Fruit fly (Drosophila melanogaster) whole organism, pupa: ENCODE results near the gene kst.

Experiments used
- CG10348 ChIP-seq: fragments of 200-800 bp; sonication (Bioruptor generic); IDR thresholded peaks from 2 replicates; pipeline ENCODE4 v1.3.6; 2022; ENCODE audit warnings: missing biosample characterization, missing genetic modification characterization
- CG12605 ChIP-seq: fragments of 200-800 bp; sonication (Bioruptor generic); IDR thresholded peaks from 2 replicates; pipeline ENCODE4 v1.3.6; 2022; ENCODE audit warnings: missing biosample characterization, missing genetic modification characterization
- CG13204 ChIP-seq: fragments of 200-800 bp; sonication (Bioruptor generic); optimal IDR thresholded peaks from 2 replicates; lab custom pipeline; 2018; ENCODE audit warnings: missing biosample characterization, mild to moderate bottlenecking, missing genetic modification characterization, moderate library complexity
- CG14655 ChIP-seq: fragments of 200-800 bp; sonication (Bioruptor generic); optimal IDR thresholded peaks from 3 replicates; lab custom pipeline; 2017; ENCODE audit warnings: mild to moderate bottlenecking, missing biosample characterization, missing genetic modification reagents, missing genetic modification characterization
- CG15710 ChIP-seq: fragments of 200-800 bp; sonication (Bioruptor generic); optimal IDR thresholded peaks from 2 replicates; lab custom pipeline; 2018; ENCODE audit warnings: missing biosample characterization, mild to moderate bottlenecking, missing genetic modification characterization, moderate library complexity
- CG17806 ChIP-seq: fragments of 200-800 bp; sonication (Bioruptor generic); optimal IDR thresholded peaks from 2 replicates; lab custom pipeline; 2018; ENCODE audit warnings: missing biosample characterization, mild to moderate bottlenecking, missing genetic modification characterization, moderate library complexity
- CG32121 ChIP-seq: fragments of 200-800 bp; sonication (Bioruptor generic); IDR thresholded peaks from 2 replicates; pipeline ENCODE4 v1.3.6; 2022; ENCODE audit warnings: missing biosample characterization, missing genetic modification characterization
- CG34367 ChIP-seq: fragments of 200-800 bp; sonication (Bioruptor generic); optimal IDR thresholded peaks from 2 replicates; lab custom pipeline; 2018; ENCODE audit warnings: missing biosample characterization, mild to moderate bottlenecking, missing genetic modification characterization
- CG4496 ChIP-seq: fragments of 200-800 bp; sonication (Bioruptor generic); IDR thresholded peaks from 3 replicates; pipeline ENCODE4 v1.3.6; 2022; ENCODE audit warnings: missing biosample characterization, missing genetic modification characterization
- CG8159 ChIP-seq: fragments of 200-800 bp; sonication (Bioruptor generic); optimal IDR thresholded peaks from 3 replicates; lab custom pipeline; 2018; ENCODE audit warnings: missing biosample characterization, mild to moderate bottlenecking, missing genetic modification characterization, moderate library complexity
- CG8301 ChIP-seq: fragments of 200-800 bp; sonication (Bioruptor generic); optimal IDR thresholded peaks from 2 replicates; lab custom pipeline; 2018; ENCODE audit warnings: missing biosample characterization, mild to moderate bottlenecking, missing genetic modification characterization
- CG9948 ChIP-seq: fragments of 200-800 bp; sonication (Bioruptor generic); optimal IDR thresholded peaks from 2 replicates; lab custom pipeline; 2018; ENCODE audit warnings: missing biosample characterization, mild to moderate bottlenecking, missing genetic modification characterization, moderate library complexity
- D1 ChIP-seq: fragments of 200-800 bp; sonication (Bioruptor generic); optimal IDR thresholded peaks from 2 replicates; lab custom pipeline; 2018; ENCODE audit warnings: missing biosample characterization, mild to moderate bottlenecking, missing genetic modification characterization, moderate library complexity
- EcR ChIP-seq: fragments of 200-800 bp; sonication (Bioruptor generic); optimal IDR thresholded peaks from 3 replicates; lab custom pipeline; 2019; ENCODE audit warnings: missing biosample characterization, missing genetic modification characterization, mild to moderate bottlenecking, moderate library complexity, missing genetic modification reagents
- Ets98B ChIP-seq: fragments of 200-800 bp; sonication (Bioruptor generic); IDR thresholded peaks from 2 replicates; pipeline ENCODE4 v1.3.6; 2022; ENCODE audit warnings: missing biosample characterization, missing genetic modification characterization
- Pif1A ChIP-seq: fragments of 200-800 bp; sonication (Bioruptor generic); optimal IDR thresholded peaks from 3 replicates; lab custom pipeline; 2016; ENCODE audit warnings: missing biosample characterization, missing genetic modification characterization
- Pif1B ChIP-seq: fragments of 200-800 bp; sonication (Bioruptor generic); optimal IDR thresholded peaks from 3 replicates; lab custom pipeline; 2016; ENCODE audit warnings: missing biosample characterization, missing genetic modification characterization
- Snoo ChIP-seq: fragments of 200-800 bp; sonication (Bioruptor generic); optimal IDR thresholded peaks from 3 replicates; lab custom pipeline; 2017; ENCODE audit warnings: missing biosample characterization, mild to moderate bottlenecking, missing genetic modification characterization, inconsistent platforms
- fd96Ca ChIP-seq: fragments of 200-800 bp; sonication (Bioruptor generic); IDR thresholded peaks from 3 replicates; pipeline ENCODE4 v1.3.6; 2022; ENCODE audit warnings: missing biosample characterization, missing genetic modification characterization
- gl ChIP-seq: fragments of 200-800 bp; sonication (Bioruptor generic); optimal IDR thresholded peaks from 2 replicates; lab custom pipeline; 2018; ENCODE audit warnings: missing biosample characterization, mild to moderate bottlenecking, missing genetic modification characterization
- rn ChIP-seq: fragments of 200-800 bp; sonication (Bioruptor generic); IDR thresholded peaks from 2 replicates; pipeline ENCODE4 v1.3.6; 2022; ENCODE audit warnings: missing biosample characterization, missing genetic modification characterization

Gene kst

DNA sequence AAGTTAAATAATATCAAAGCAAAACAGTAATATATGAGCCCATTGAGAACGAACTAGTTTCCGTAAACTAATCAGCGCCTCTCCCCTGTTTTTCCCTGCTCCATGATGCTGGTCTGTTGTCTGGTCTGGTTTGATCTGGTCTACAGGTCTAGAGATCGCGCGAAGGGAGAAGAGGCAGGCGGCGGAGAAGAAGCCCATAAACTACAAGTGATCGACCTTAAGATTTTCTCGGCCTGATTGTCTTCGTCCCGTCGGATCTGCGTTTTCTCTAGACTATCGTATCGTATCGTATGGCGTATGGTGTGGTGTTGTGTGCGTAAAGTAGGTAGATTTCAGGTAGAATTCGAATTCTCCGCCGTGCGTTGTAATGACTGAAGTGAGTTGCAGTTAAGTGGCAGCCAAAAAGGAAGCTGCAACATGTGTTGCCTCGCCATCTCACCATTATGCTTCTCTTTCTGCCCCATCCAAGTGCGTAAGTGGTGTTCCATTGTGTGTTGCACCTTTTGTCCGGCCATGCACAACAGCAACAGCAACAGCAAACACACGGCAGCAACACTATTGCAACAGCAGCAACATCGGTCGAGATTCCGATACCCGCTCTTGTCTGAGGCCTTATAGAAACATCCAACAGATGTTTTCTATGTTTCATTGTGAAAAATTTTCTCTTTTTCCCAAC is 73.1 kb downstream of the kst start:
- TF ChIP-seq CG8159 (no peak), CG13204 (GFP tag; lab: Kevin White, UChicago) (peak; percentile 2), EcR (GFP tag; lab: Kevin White, UChicago) (peak; percentile 93), D1 (tag; lab: Kevin White, UChicago) (no peak), gl (tag; lab: Kevin White, UChicago) (peak; percentile 52)

DNA sequence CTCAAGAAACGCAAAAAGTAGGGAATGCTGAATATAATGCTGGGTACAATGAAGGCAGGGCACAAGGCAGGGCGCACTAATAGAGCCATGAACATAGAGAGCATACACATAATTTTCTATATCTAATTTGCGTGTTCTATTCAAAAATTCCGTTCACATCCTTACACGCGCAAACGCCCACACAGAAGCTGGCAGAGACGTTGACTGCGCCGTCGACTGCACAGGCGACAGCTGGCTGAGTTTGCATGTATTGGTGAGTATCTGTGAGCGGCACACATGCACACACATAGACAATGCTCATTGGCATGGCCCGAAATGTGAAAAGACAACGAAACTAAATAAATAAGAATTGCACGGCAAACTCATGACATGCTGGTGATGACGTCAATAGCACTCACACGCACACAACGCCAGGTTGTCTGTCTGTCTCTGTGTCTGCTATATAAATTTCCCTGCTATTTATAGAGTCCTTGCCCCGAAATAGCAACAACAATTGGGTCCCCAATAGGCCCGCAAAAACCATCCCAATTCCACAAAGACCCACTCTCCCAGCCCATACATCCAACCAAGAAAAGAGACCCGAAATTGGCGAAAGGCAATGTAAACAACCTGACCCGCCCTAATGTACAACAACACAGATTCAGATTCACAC is 74.4 kb downstream of the kst start:
- no peak for TF ChIP-seq D1 (tag; lab: Kevin White, UChicago)
- no peak for TF ChIP-seq CG13204 (GFP tag; lab: Kevin White, UChicago)
- TF ChIP-seq Ets98B (GFP tag; lab: Robert Waterston, UW) = no peak

DNA sequence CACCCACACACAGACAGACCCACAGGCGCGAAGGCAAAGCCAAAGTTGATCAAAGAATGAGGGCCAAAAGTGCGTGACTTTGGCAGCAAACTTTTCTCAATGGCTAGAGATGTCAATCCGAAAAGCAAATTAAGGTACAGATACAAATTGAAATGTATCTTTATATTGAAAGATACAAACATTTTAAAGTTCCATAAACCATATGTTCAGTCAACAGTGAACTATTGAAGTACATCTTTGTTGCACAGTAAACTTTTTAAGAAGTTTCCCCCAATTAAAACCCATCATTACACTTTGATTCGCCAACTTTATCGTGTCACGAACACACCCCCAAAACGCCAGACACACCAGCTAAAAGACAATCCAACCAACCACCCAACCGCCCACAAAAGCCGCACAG is 75.0 kb downstream of the kst start:
- TF ChIP-seq CG34367 = no peak
- no peak for TF ChIP-seq rn (GFP tag; lab: Robert Waterston, UW)
- no peak for TF ChIP-seq CG9948 (tag; lab: Kevin White, UChicago)
- TF ChIP-seq fd96Ca (GFP tag; lab: Robert Waterston, UW) = no peak
- no peak for TF ChIP-seq CG4496 (GFP tag; lab: Robert Waterston, UW)
- TF ChIP-seq Pif1A (GFP tag; lab: Kevin White, UChicago) = no peak
- TF ChIP-seq D1 (tag; lab: Kevin White, UChicago) = no peak
- TF ChIP-seq EcR (GFP tag; lab: Kevin White, UChicago) = no peak
- TF ChIP-seq CG10348 (GFP tag; lab: Robert Waterston, UW) = no peak
- TF ChIP-seq CG8301 (tag; lab: Kevin White, UChicago) = no peak
- TF ChIP-seq CG14655 (GFP tag; lab: Kevin White, UChicago) = no peak
- TF ChIP-seq, all 21 proteins: peak for 0

DNA sequence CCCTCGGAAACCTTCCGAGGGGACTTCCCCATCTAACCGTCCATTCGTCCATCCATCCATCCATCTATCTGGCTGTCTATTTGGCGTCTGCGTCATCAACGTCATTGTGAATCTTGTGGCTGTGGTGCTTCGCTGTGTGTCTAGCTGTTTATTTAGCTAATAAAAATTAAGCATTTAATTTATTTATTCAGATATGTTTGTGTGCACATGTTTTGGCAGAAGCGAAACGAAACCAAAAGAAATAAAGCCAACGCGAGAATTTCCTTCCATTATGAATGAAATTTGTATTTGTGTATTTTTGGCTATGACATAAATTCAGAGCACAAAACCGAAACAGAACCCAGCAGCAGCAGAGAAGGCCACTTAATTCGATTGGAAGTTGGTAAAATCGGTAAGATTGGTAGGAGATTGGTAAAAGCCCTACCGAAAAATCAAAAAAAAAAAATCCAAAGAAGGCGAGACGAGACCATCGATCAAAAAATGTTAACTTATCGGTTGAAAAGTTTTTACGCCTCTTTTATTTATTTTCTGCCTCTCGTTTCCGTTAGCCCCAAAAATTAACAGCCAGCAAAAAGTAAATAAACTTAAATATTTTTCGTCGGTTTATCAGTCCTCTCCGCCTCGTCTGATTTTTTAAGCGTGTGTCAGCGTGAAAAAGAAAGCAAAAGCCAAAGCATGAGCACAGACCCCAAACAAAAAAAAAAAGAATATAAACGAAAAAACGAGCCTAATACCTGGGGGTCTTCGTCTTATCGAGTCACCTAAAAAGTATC is 78.3 kb downstream of the kst start:
- TF ChIP-seq CG15710 (tag; lab: Kevin White, UChicago) (no peak), CG34367 (no peak), CG13204 (GFP tag; lab: Kevin White, UChicago) (no peak), CG32121 (GFP tag; lab: Robert Waterston, UW) (no peak), Ets98B (GFP tag; lab: Robert Waterston, UW) (no peak), gl (tag; lab: Kevin White, UChicago) (no peak), Snoo (no peak), CG12605 (GFP tag; lab: Robert Waterston, UW) (no peak), CG10348 (GFP tag; lab: Robert Waterston, UW) (no peak), CG8301 (tag; lab: Kevin White, UChicago) (no peak), Pif1A (GFP tag; lab: Kevin White, UChicago) (no peak), CG8159 (no peak), CG17806 (tag; lab: Kevin White, UChicago) (no peak), CG4496 (GFP tag; lab: Robert Waterston, UW) (no peak), EcR (GFP tag; lab: Kevin White, UChicago) (no peak), CG14655 (GFP tag; lab: Kevin White, UChicago) (no peak), rn (GFP tag; lab: Robert Waterston, UW) (no peak), CG9948 (tag; lab: Kevin White, UChicago) (no peak), fd96Ca (GFP tag; lab: Robert Waterston, UW) (no peak), D1 (tag; lab: Kevin White, UChicago) (no peak)
- TF ChIP-seq, all 21 proteins: peak for 0

DNA sequence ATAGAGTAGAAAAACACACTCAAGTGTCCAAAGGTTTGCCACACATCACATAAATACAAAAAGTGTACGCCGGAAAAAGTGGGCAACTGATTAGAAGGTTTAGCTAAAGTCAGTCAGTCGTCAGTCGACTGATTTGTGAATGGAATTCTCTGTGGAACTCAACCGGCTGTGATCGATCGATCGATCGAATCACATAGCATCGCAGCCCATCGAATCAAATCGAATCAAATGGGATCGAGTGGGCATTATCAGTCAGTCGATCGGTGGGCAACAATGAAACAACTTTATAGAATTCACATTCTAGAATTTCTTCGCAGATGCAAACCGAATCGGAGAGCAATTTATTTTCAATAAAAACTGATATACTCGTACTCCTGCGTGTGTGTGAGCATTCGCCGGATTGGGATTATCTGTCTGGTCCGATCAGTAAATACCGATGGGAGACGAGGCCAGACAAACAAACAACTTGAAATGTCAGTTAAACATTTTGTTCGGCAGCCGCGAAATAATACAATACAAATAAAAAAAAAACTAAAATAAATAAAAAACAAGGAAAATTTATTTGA is 79.1 kb downstream of the kst start:
- TF ChIP-seq EcR (GFP tag; lab: Kevin White, UChicago) (no peak), Pif1B (GFP tag; lab: Kevin White, UChicago) (no peak), gl (tag; lab: Kevin White, UChicago) (no peak), CG14655 (GFP tag; lab: Kevin White, UChicago) (no peak), CG17806 (tag; lab: Kevin White, UChicago) (no peak), CG13204 (GFP tag; lab: Kevin White, UChicago) (no peak)

- TF ChIP-seq CG32121 (GFP tag; lab: Robert Waterston, UW) (peak; percentile 42; the same call in 1 of the 2 replicates), CG8159 (no peak), EcR (GFP tag; lab: Kevin White, UChicago) (peak; percentile 28), CG8301 (tag; lab: Kevin White, UChicago) (no peak), CG34367 (no peak), Ets98B (GFP tag; lab: Robert Waterston, UW) (peak; percentile 41; the same call in 1 of the 2 replicates), CG14655 (GFP tag; lab: Kevin White, UChicago) (peak; percentile 14), D1 (tag; lab: Kevin White, UChicago) (no peak), fd96Ca (GFP tag; lab: Robert Waterston, UW) (no peak; the same call in 2 of the 3 replicates), CG9948 (tag; lab: Kevin White, UChicago) (no peak), gl (tag; lab: Kevin White, UChicago) (no peak), CG12605 (GFP tag; lab: Robert Waterston, UW) (no peak; the same call in 1 of the 2 replicates), CG15710 (tag; lab: Kevin White, UChicago) (no peak), Pif1B (GFP tag; lab: Kevin White, UChicago) (no peak), Snoo (no peak), rn (GFP tag; lab: Robert Waterston, UW) (no peak), CG10348 (GFP tag; lab: Robert Waterston, UW) (no peak), Pif1A (GFP tag; lab: Kevin White, UChicago) (no peak), CG13204 (GFP tag; lab: Kevin White, UChicago) (no peak), CG4496 (GFP tag; lab: Robert Waterston, UW) (peak; percentile 25; the same call in 1 of the 3 replicates), CG17806 (tag; lab: Kevin White, UChicago) (no peak)
These were observed 80.5 kb downstream of the kst start for dm6 chr3L:3417120-3417519.
